Fruit fly (Drosophila melanogaster): ENCODE results near the gene Apc2.
A peak's percentile ranks its signal among the peaks of the same experiment; 100 is the strongest.

The Apc2 gene

DNA sequence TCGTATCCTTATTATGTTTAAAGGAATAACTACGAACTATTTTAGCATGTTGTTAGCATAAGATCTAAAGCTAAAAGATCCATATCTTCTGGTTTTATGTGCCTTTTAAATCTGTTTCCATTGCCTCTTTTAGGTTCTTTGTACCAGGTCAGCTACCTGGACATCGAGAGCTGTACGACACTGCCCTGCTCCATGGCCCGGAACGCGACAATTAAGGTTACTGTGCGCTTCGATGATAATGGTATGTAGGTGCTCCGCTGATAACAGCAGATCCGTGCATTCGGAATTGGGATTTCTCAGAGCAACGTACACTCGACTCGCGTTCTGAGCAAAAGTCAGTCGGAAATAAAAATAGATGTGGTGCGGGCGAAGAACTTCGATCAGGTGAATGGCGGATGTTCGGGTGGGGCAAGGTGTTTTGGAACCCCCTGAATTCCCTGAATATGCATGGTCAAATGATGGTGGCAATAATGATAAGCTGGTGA lies 24.1 kb upstream of the Apc2 start:
- TF ChIP-seq psq (GFP tag; optimal IDR thresholded peaks at IDR 0.05) (no peak), Meics (GFP tag; optimal IDR thresholded peaks at IDR 0.05) (no peak), dati (GFP tag; IDR thresholded peaks at IDR 0.05) (no peak), otp (GFP tag; IDR thresholded peaks at IDR 0.05) (no peak), Gug (GFP tag; IDR thresholded peaks at IDR 0.05) (no peak), CG3847 (GFP tag; IDR thresholded peaks at IDR 0.05) (no peak), ham (GFP tag; IDR thresholded peaks at IDR 0.05) (no peak)

dm6 chr3R:24141013-24141592 lies 22.7 kb upstream of the Apc2 start, which contains the start of gene Kal1:
TSS of gene Kal1 (plus strand) at chr3R:24141395.
- TF ChIP-seq Abd-B (GFP tag; optimal IDR thresholded peaks at IDR 0.05) (peak; percentile 84), Pdp1 (GFP tag; optimal IDR thresholded peaks at IDR 0.05) (peak; percentile 19 to 71), pzg (GFP tag; optimal IDR thresholded peaks at IDR 0.05) (no peak), twi (tag; optimal IDR thresholded peaks at IDR 0.05) (peak; percentile 88), Tbp (GFP tag; optimal IDR thresholded peaks at IDR 0.05) (no peak), usp (GFP tag; optimal IDR thresholded peaks at IDR 0.05) (no peak), Blimp-1 (GFP tag; optimal IDR thresholded peaks at IDR 0.05) (peak; percentile 96), hbn (GFP tag; IDR thresholded peaks at IDR 0.05; ENCODE audit: partially characterized antibody) (no peak), CG1602 (GFP tag; optimal IDR thresholded peaks at IDR 0.05) (peak; percentile 84), CG7839 (tag; optimal IDR thresholded peaks at IDR 0.05) (peak; percentile 94), da (GFP tag; optimal IDR thresholded peaks at IDR 0.05) (no peak), Myb (GFP tag; optimal IDR thresholded peaks at IDR 0.05) (no peak), Sox100B (GFP tag; optimal IDR thresholded peaks at IDR 0.05) (peak; percentile 95), CG12155 (GFP tag; optimal IDR thresholded peaks at IDR 0.05) (peak; percentile 73), bbx (GFP tag; IDR thresholded peaks at IDR 0.05; ENCODE audit: partially characterized antibody) (no peak), pita (GFP tag; optimal IDR thresholded peaks at IDR 0.05) (no peak), wek (GFP tag; optimal IDR thresholded peaks at IDR 0.05) (peak; percentile 72), nmo (GFP tag; optimal IDR thresholded peaks at IDR 0.05) (peak; percentile 96), Dll (GFP tag; IDR thresholded peaks at IDR 0.05; ENCODE audit: partially characterized antibody) (0 out of 4 replicates have a peak, but pooled peaks have one; percentile 44), Aef1 (GFP tag; IDR thresholded peaks at IDR 0.05) (peak; percentile 82), gsb-n (tag; optimal IDR thresholded peaks at IDR 0.05) (peak; percentile 97), D (optimal IDR thresholded peaks at IDR 0.05) (no peak), D (GFP tag; optimal IDR thresholded peaks at IDR 0.05) (peak; percentile 97), nau (GFP tag; optimal IDR thresholded peaks at IDR 0.05) (no peak), trh (GFP tag; optimal IDR thresholded peaks at IDR 0.05) (peak; percentile 52), NC2α (GFP tag; optimal IDR thresholded peaks at IDR 0.05) (no peak), dimm (GFP tag; IDR thresholded peaks at IDR 0.05) (peak; percentile 83), vfl (GFP tag; optimal IDR thresholded peaks at IDR 0.05) (no peak), sim (GFP tag; IDR thresholded peaks at IDR 0.05) (peak; percentile 95), fd102C (GFP tag; optimal IDR thresholded peaks at IDR 0.05) (peak; percentile 30), CG2129 (GFP tag; IDR thresholded peaks at IDR 0.05; ENCODE audit: partially characterized antibody) (no peak), CG11504 (tag; optimal IDR thresholded peaks at IDR 0.05) (peak; percentile 95), CG1233 (GFP tag; optimal IDR thresholded peaks at IDR 0.05) (peak; percentile 83), gfzf (GFP tag; optimal IDR thresholded peaks at IDR 0.05) (no peak), tio (GFP tag; optimal IDR thresholded peaks at IDR 0.05) (peak; percentile 80), gem (tag; optimal IDR thresholded peaks at IDR 0.05) (peak; percentile 96), CG6175 (GFP tag; IDR thresholded peaks at IDR 0.05) (peak; percentile 58; the same call in 2 of the 3 replicates), CG9932 (GFP tag; IDR thresholded peaks at IDR 0.05) (peak; percentile 51), HmgD (GFP tag; optimal IDR thresholded peaks at IDR 0.05) (no peak), bowl (GFP tag; IDR thresholded peaks at IDR 0.05) (peak; percentile 85), Lim3 (GFP tag; IDR thresholded peaks at IDR 0.05) (peak; percentile 62), Ptx1 (GFP tag; IDR thresholded peaks at IDR 0.05) (peak; percentile 93)

Data from whole organism, embryonic.